Worm (Caenorhabditis elegans) whole organism, early embryonic: Measurements from ENCODE around the gene ins-19.

ENCODE experiments used
- ama-1 ChIP-seq: fragments of 150-350 bp; optimal IDR thresholded peaks from 2 replicates; lab custom pipeline; 2014
- tra-4 ChIP-seq: sonication (generic microtip); optimal IDR thresholded peaks from 2 replicates; lab custom pipeline; 2017; ENCODE audit warnings: missing genetic modification characterization, missing compliant biosample characterization

DNA sequence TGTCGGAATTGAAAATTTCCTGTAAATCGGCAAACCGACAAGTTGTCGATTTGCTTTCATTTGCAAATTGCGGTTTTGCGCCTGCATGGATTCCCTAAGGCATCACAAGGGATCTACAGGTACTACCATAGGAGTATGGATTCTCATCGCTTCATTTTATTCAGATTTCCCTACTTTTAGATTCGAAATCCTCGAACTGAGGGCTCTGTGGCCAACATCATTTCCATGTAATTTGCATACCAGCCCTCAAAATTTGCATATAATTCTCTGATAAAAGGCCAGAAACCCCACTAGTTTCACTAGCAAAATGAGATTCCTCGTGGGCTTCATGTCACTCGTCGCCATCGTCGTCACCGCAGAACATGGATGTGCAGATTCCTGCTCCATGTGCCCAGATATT lies 13.9 kb downstream of the ins-19 start, which contains the start of gene Y25C1A.2:
- TF ChIP-seq ama-1 (no peak), tra-4 (tag; lab: Kevin White, UChicago) (no peak)
